Worm (Caenorhabditis elegans): ENCODE results near the gene ZK856.5.

Gene ZK856.5

ce11 chrV:10205483-10205882, 15.6 kb upstream of the ZK856.5 start, which contains the start of gene ZK856.16:
Gene ZK856.16, minus strand, starts transcription at chrV:10205583.
- no peak for TF ChIP-seq arid-1 (GFP tag; conservative IDR thresholded peaks at IDR 0.05)
- TF ChIP-seq php-3 (GFP tag; IDR thresholded peaks at IDR 0.05) = no peak
- no peak for TF ChIP-seq F26F4.8 (GFP tag; conservative IDR thresholded peaks at IDR 0.05)
- TF ChIP-seq Y75B8A.6 (GFP tag; IDR thresholded peaks at IDR 0.05) = no peak
- TF ChIP-seq madf-9 (GFP tag; conservative IDR thresholded peaks at IDR 0.05) = no peak
- no peak for TF ChIP-seq lin-13 (GFP tag; optimal IDR thresholded peaks at IDR 0.05)
- TF ChIP-seq nhr-28 (tag; optimal IDR thresholded peaks at IDR 0.05) = no peak
- TF ChIP-seq aha-1 (tag) = no peak
- TF ChIP-seq dpl-1 (GFP tag; optimal IDR thresholded peaks at IDR 0.05) = no peak
- TF ChIP-seq ctbp-1 (GFP tag; IDR thresholded peaks at IDR 0.05) = no peak
- TF ChIP-seq D1046.2 (GFP tag; IDR thresholded peaks at IDR 0.05) = no peak
- TF ChIP-seq lin-29 (GFP tag; IDR thresholded peaks at IDR 0.05) = no peak

ce11 chrV:10204863-10205338, 15.0 kb upstream of the ZK856.5 start, which contains the start of the genes ZK856.19 and ZK856.11:
Gene ZK856.19, minus strand, starts transcription at chrV:10204913.
Gene ZK856.11, minus strand, starts transcription at chrV:10204938.
- no peak for TF ChIP-seq Y105C5A.15 (GFP tag; IDR thresholded peaks at IDR 0.05)
- TF ChIP-seq mep-1 (tag; optimal IDR thresholded peaks at IDR 0.05) = peak; percentile 57
- no peak for TF ChIP-seq nhr-41 (GFP tag; IDR thresholded peaks at IDR 0.05)
- TF ChIP-seq T26A8.4 (GFP tag; IDR thresholded peaks at IDR 0.05) = no peak
- TF ChIP-seq php-3 (GFP tag; IDR thresholded peaks at IDR 0.05) = no peak
- peak; percentile 44 for TF ChIP-seq dve-1 (tag; optimal IDR thresholded peaks at IDR 0.05; ENCODE audit: insufficient read depth)
- no peak for TF ChIP-seq lir-3 (tag; optimal IDR thresholded peaks at IDR 0.05)
- no peak for TF ChIP-seq aly-2 (tag; optimal IDR thresholded peaks at IDR 0.05)
- no peak for TF ChIP-seq vab-7 (GFP tag; IDR thresholded peaks at IDR 0.05)
- TF ChIP-seq F44E2.7 (GFP tag; IDR thresholded peaks at IDR 0.05) = no peak
- no peak for TF ChIP-seq ceh-82 (tag; optimal IDR thresholded peaks at IDR 0.05)
- TF ChIP-seq cey-2 (tag; optimal IDR thresholded peaks at IDR 0.05; ENCODE audit: borderline replicate concordance, insufficient read depth) = no peak
- no peak for TF ChIP-seq ceh-44 (GFP tag; IDR thresholded peaks at IDR 0.05)
- TF ChIP-seq lin-15B (tag; optimal IDR thresholded peaks at IDR 0.05) = no peak
- no peak for TF ChIP-seq tag-97 (GFP tag; IDR thresholded peaks at IDR 0.05)
- TF ChIP-seq skn-1 (tag; optimal IDR thresholded peaks at IDR 0.05) = no peak
- TF ChIP-seq lin-39 (tag; optimal IDR thresholded peaks at IDR 0.05) = no peak
- no peak for TF ChIP-seq nhr-25 (tag; optimal IDR thresholded peaks at IDR 0.05; ENCODE audit: borderline replicate concordance, insufficient read depth)
- no peak for TF ChIP-seq tra-1 (GFP tag; IDR thresholded peaks at IDR 0.05)
- TF ChIP-seq jun-1 (tag; optimal IDR thresholded peaks at IDR 0.05) = no peak
- TF ChIP-seq ctbp-1 (GFP tag; IDR thresholded peaks at IDR 0.05) = no peak
- no peak for TF ChIP-seq lin-1 (GFP tag; IDR thresholded peaks at IDR 0.05)
- TF ChIP-seq ZK337.2 (GFP tag; IDR thresholded peaks at IDR 0.05) = no peak
- TF ChIP-seq nhr-48 (tag; optimal IDR thresholded peaks at IDR 0.05) = peak; percentile 40
- no peak for TF ChIP-seq lim-7 (GFP tag; IDR thresholded peaks at IDR 0.05)
- TF ChIP-seq pqm-1 (tag; optimal IDR thresholded peaks at IDR 0.05) = no peak
- no peak for TF ChIP-seq F10B5.3 (tag; optimal IDR thresholded peaks at IDR 0.05)
- no peak for TF ChIP-seq zfp-2 (tag; optimal IDR thresholded peaks at IDR 0.05)
- peak; percentile 62 for TF ChIP-seq rbr-2 (tag; optimal IDR thresholded peaks at IDR 0.05)
- no peak for TF ChIP-seq daf-16 (GFP tag; optimal IDR thresholded peaks at IDR 0.05)
- peak; percentile 26 for TF ChIP-seq daf-16 (tag; optimal IDR thresholded peaks at IDR 0.05)
- no peak for TF ChIP-seq ceh-62 (tag; optimal IDR thresholded peaks at IDR 0.05)
- no peak for TF ChIP-seq nhr-76 (tag; optimal IDR thresholded peaks at IDR 0.05)
- TF ChIP-seq lin-38 (GFP tag; IDR thresholded peaks at IDR 0.05) = peak; percentile 70
- no peak for TF ChIP-seq pha-4 (GFP tag; IDR thresholded peaks at IDR 0.05)
- no peak for TF ChIP-seq pha-4 (tag; optimal IDR thresholded peaks at IDR 0.05)
- no peak for TF ChIP-seq dmd-9 (GFP tag; IDR thresholded peaks at IDR 0.05)
- TF ChIP-seq R02D3.7 (tag; optimal IDR thresholded peaks at IDR 0.05) = peak; percentile 13
- no peak for TF ChIP-seq hif-1 (tag; optimal IDR thresholded peaks at IDR 0.05)
- no peak for TF ChIP-seq ztf-11 (tag; optimal IDR thresholded peaks at IDR 0.05)
- peak; percentile 35 for TF ChIP-seq hlh-11 (tag; optimal IDR thresholded peaks at IDR 0.05)
- TF ChIP-seq ztf-7 (tag; optimal IDR thresholded peaks at IDR 0.05) = no peak

Data from whole organism, L4 larva.